Fruit fly (Drosophila melanogaster): ENCODE results near the gene eloF.

eloF gene

DNA sequence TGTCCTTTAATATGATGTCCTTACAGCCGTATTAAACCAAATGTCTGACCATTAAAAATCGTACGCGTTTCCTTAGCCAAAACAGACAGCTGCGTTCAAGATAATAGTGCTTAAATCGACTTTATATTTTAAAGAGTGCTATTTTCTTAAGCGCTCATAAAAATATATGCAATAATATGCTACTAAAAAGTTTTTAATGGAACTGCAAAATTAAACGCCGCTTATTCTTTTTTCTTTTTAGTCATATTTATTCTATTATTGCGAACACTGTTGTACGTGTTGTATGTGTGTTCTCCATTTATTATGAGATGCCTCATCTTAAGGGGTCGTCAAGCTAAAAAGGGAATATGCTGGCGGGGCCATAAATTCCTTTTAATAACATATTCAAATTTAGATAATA, 46.6 kb downstream of the eloF start:
- TF ChIP-seq CG4496 (GFP tag; IDR thresholded peaks at IDR 0.05) (no peak), Pif1B (GFP tag; optimal IDR thresholded peaks at IDR 0.05) (no peak), CG8159 (tag; optimal IDR thresholded peaks at IDR 0.05) (no peak), CG9948 (tag; optimal IDR thresholded peaks at IDR 0.05) (no peak), D1 (tag; optimal IDR thresholded peaks at IDR 0.05) (no peak), rn (GFP tag; IDR thresholded peaks at IDR 0.05) (no peak)

Data from whole organism, pupa.